Worm (Caenorhabditis elegans): ENCODE results near the gene dnj-5.
A peak's percentile ranks its signal among the peaks of the same experiment; 100 is the strongest.

Gene dnj-5

DNA sequence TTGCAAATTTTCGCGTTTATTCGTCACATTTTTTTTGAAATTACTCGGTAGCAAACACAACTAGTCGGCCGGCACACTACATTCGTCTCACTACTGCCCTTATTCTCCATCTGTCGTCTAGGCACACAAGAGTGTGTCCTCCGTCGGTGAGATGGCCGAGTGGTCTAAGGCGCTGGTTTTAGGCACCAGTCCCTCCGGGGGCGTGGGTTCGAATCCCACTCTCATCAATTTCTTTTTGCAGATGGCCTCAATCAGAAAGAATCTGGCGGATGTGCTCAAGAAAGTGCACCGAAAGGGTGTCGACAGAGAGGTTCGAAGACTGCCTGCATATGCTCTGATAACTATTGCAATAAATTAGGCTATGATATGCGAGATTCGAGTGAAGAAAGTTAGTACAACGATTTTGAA, 5.0 kb downstream of the dnj-5 start:
- TF ChIP-seq rnt-1 (tag; optimal IDR thresholded peaks at IDR 0.05) (peak; percentile 65), K09A11.1 (tag; optimal IDR thresholded peaks at IDR 0.05; ENCODE audit: insufficient read depth) (peak; percentile 50), fkh-6 (tag; optimal IDR thresholded peaks at IDR 0.05) (peak; percentile 80), unc-86 (tag; optimal IDR thresholded peaks at IDR 0.05) (peak; percentile 81), fax-1 (tag; optimal IDR thresholded peaks at IDR 0.05) (peak; percentile 68), sdc-2 (tag; optimal IDR thresholded peaks at IDR 0.05) (peak; percentile 72), ceh-48 (tag; optimal IDR thresholded peaks at IDR 0.05) (peak; percentile 60), nhr-232 (tag; optimal IDR thresholded peaks at IDR 0.05) (peak; percentile 78), pros-1 (tag; optimal IDR thresholded peaks at IDR 0.05) (peak; percentile 5), unc-55 (GFP tag; optimal IDR thresholded peaks at IDR 0.05) (peak; percentile 14), hlh-13 (GFP tag; optimal IDR thresholded peaks at IDR 0.05) (peak; percentile 68), ceh-22 (tag; optimal IDR thresholded peaks at IDR 0.05) (no peak), ceh-6 (GFP tag; optimal IDR thresholded peaks at IDR 0.05) (peak; percentile 91), ama-1 (optimal IDR thresholded peaks at IDR 0.05) (peak; percentile 41), ceh-19 (GFP tag; optimal IDR thresholded peaks at IDR 0.05) (peak; percentile 89), ceh-9 (tag; optimal IDR thresholded peaks at IDR 0.05) (peak; percentile 73), nhr-11 (tag; optimal IDR thresholded peaks at IDR 0.05) (no peak), gmeb-2 (tag; optimal IDR thresholded peaks at IDR 0.05) (peak; percentile 71), pat-9 (tag; optimal IDR thresholded peaks at IDR 0.05) (peak; percentile 83), ceh-24 (tag; optimal IDR thresholded peaks at IDR 0.05) (peak; percentile 29), npax-4 (tag; optimal IDR thresholded peaks at IDR 0.05) (peak; percentile 40), ahr-1 (tag; optimal IDR thresholded peaks at IDR 0.05) (peak; percentile 66), madf-2 (tag; optimal IDR thresholded peaks at IDR 0.05) (peak; percentile 76), T23F11.4 (GFP tag; optimal IDR thresholded peaks at IDR 0.05) (peak; percentile 84), ceh-18 (tag; optimal IDR thresholded peaks at IDR 0.05) (peak; percentile 72), ceh-30 (tag; optimal IDR thresholded peaks at IDR 0.05) (no peak), pag-3 (tag; optimal IDR thresholded peaks at IDR 0.05; ENCODE audit: borderline replicate concordance) (no peak), odd-2 (tag; optimal IDR thresholded peaks at IDR 0.05) (peak; percentile 49), ceh-45 (GFP tag; IDR thresholded peaks at IDR 0.05) (peak; percentile 74), F13H6.1 (tag; optimal IDR thresholded peaks at IDR 0.05) (peak; percentile 69), Y22D7AL.16 (tag; optimal IDR thresholded peaks at IDR 0.05) (peak; percentile 68), lim-6 (tag; optimal IDR thresholded peaks at IDR 0.05) (peak; percentile 37), elt-2 (tag; optimal IDR thresholded peaks at IDR 0.05) (peak; percentile 92), sox-2 (GFP tag; IDR thresholded peaks at IDR 0.05) (peak; percentile 78), K02D7.2 (tag; optimal IDR thresholded peaks at IDR 0.05) (peak; percentile 50), pha-4 (tag; optimal IDR thresholded peaks at IDR 0.05) (no peak), ceh-14 (tag; optimal IDR thresholded peaks at IDR 0.05) (peak; percentile 39), ztf-16 (tag; optimal IDR thresholded peaks at IDR 0.05) (peak; percentile 82), ceh-31 (tag; optimal IDR thresholded peaks at IDR 0.05) (peak; percentile 73), C38D4.7 (GFP tag; optimal IDR thresholded peaks at IDR 0.05) (peak; percentile 78), mec-3 (tag; optimal IDR thresholded peaks at IDR 0.05; ENCODE audit: borderline replicate concordance) (no peak), eyg-1 (tag; optimal IDR thresholded peaks at IDR 0.05) (peak; percentile 77), che-1 (tag; optimal IDR thresholded peaks at IDR 0.05) (peak; percentile 75), hlh-15 (tag; optimal IDR thresholded peaks at IDR 0.05) (peak; percentile 72), lin-11 (tag; optimal IDR thresholded peaks at IDR 0.05) (peak; percentile 78), sox-4 (tag; optimal IDR thresholded peaks at IDR 0.05) (peak; percentile 76), unc-42 (tag; optimal IDR thresholded peaks at IDR 0.05) (peak; percentile 41), tbx-7 (tag; optimal IDR thresholded peaks at IDR 0.05) (peak; percentile 62), fkh-10 (GFP tag; optimal IDR thresholded peaks at IDR 0.05) (peak; percentile 66), unc-3 (GFP tag; conservative IDR thresholded peaks at IDR 0.05) (peak; percentile 75), unc-3 (tag; optimal IDR thresholded peaks at IDR 0.05) (peak; percentile 62), pqm-1 (tag; optimal IDR thresholded peaks at IDR 0.05) (no peak), zip-5 (tag; optimal IDR thresholded peaks at IDR 0.05) (peak; percentile 35), C08G9.2 (tag; optimal IDR thresholded peaks at IDR 0.05) (peak; percentile 66)
